Fruit fly (Drosophila melanogaster): Measurements from ENCODE around the gene eg.

Gene eg

dm6 chr3L:21773855-21774254 is 34.6 kb upstream of the eg start (continued):
- peak; percentile 70 for TF ChIP-seq sens (GFP tag)
- no peak for TF ChIP-seq mam (GFP tag; optimal IDR thresholded peaks at IDR 0.05)
- TF ChIP-seq Bteb2 (GFP tag; optimal IDR thresholded peaks at IDR 0.05): no peak
- TF ChIP-seq Awh (GFP tag; IDR thresholded peaks at IDR 0.05): no peak
- no peak for TF ChIP-seq cas (GFP tag; IDR thresholded peaks at IDR 0.05)
- TF ChIP-seq HLH54F (GFP tag; optimal IDR thresholded peaks at IDR 0.05): no peak
- no peak for TF ChIP-seq bbx (GFP tag; IDR thresholded peaks at IDR 0.05; ENCODE audit: partially characterized antibody)
- TF ChIP-seq CG15514 (GFP tag; optimal IDR thresholded peaks at IDR 0.05): no peak
- TF ChIP-seq CG17359 (tag; optimal IDR thresholded peaks at IDR 0.05): no peak
- no peak for TF ChIP-seq Antp (GFP tag; optimal IDR thresholded peaks at IDR 0.05)
- TF ChIP-seq mld (GFP tag; IDR thresholded peaks at IDR 0.05; ENCODE audit: partially characterized antibody): no peak
- no peak for TF ChIP-seq CG11247 (GFP tag; IDR thresholded peaks at IDR 0.05)
- no peak for TF ChIP-seq CG6689 (GFP tag; IDR thresholded peaks at IDR 0.05)
- no peak for TF ChIP-seq CG2199 (GFP tag; IDR thresholded peaks at IDR 0.05)
- TF ChIP-seq Hmx (GFP tag; optimal IDR thresholded peaks at IDR 0.05): no peak
- TF ChIP-seq CG2129 (GFP tag; IDR thresholded peaks at IDR 0.05; ENCODE audit: partially characterized antibody): no peak
- TF ChIP-seq CG14710 (tag; optimal IDR thresholded peaks at IDR 0.05): no peak
- TF ChIP-seq CHES-1-like (GFP tag; optimal IDR thresholded peaks at IDR 0.05): no peak
- no peak for TF ChIP-seq CG32767 (GFP tag; IDR thresholded peaks at IDR 0.05)
- no peak for TF ChIP-seq CG10431 (GFP tag; optimal IDR thresholded peaks at IDR 0.05)
- no peak for TF ChIP-seq sug (tag; optimal IDR thresholded peaks at IDR 0.05)
- TF ChIP-seq croc (GFP tag; conservative IDR thresholded peaks at IDR 0.05): no peak
- no peak for TF ChIP-seq CG12155 (GFP tag; optimal IDR thresholded peaks at IDR 0.05)
- no peak for TF ChIP-seq CG31441 (GFP tag; IDR thresholded peaks at IDR 0.05)
- TF ChIP-seq CG10321 (GFP tag; IDR thresholded peaks at IDR 0.05): no peak
- no peak for TF ChIP-seq CG2712 (tag; optimal IDR thresholded peaks at IDR 0.05)
- no peak for TF ChIP-seq CG9797 (GFP tag; optimal IDR thresholded peaks at IDR 0.05)
- TF ChIP-seq CG16863 (GFP tag; optimal IDR thresholded peaks at IDR 0.05): no peak
- no peak for TF ChIP-seq CG2116 (GFP tag; optimal IDR thresholded peaks at IDR 0.05)
- TF ChIP-seq NC2α (GFP tag; optimal IDR thresholded peaks at IDR 0.05): no peak
- peak; percentile 99 for TF ChIP-seq E2f2 (GFP tag; IDR thresholded peaks at IDR 0.05)
- TF ChIP-seq Rfx (GFP tag; IDR thresholded peaks at IDR 0.05): no peak
- TF ChIP-seq ato (GFP tag; IDR thresholded peaks at IDR 0.05; ENCODE audit: partially characterized antibody): no peak
- TF ChIP-seq CG13775 (GFP tag; optimal IDR thresholded peaks at IDR 0.05): no peak
- no peak for TF ChIP-seq Doc3 (GFP tag; IDR thresholded peaks at IDR 0.05; ENCODE audit: partially characterized antibody)
- no peak for TF ChIP-seq CG33213 (GFP tag; optimal IDR thresholded peaks at IDR 0.05)
- TF ChIP-seq nau (GFP tag; optimal IDR thresholded peaks at IDR 0.05): no peak

- TF ChIP-seq CG8924 (tag; optimal IDR thresholded peaks at IDR 0.05): no peak
- no peak for TF ChIP-seq cato (GFP tag; optimal IDR thresholded peaks at IDR 0.05; ENCODE audit: borderline replicate concordance)
- no peak for TF ChIP-seq lilli (GFP tag; optimal IDR thresholded peaks at IDR 0.05)
- no peak for TF ChIP-seq emc (GFP tag; optimal IDR thresholded peaks at IDR 0.05)
- TF ChIP-seq gcm (GFP tag; optimal IDR thresholded peaks at IDR 0.05): peak; percentile 59
- TF ChIP-seq sima (GFP tag; optimal IDR thresholded peaks at IDR 0.05): no peak
- peak; percentile 97 for TF ChIP-seq D (optimal IDR thresholded peaks at IDR 0.05)
- no peak for TF ChIP-seq D (GFP tag; optimal IDR thresholded peaks at IDR 0.05)
- no peak for TF ChIP-seq CG10979 (tag; optimal IDR thresholded peaks at IDR 0.05)
- peak; percentile 27 for TF ChIP-seq pros (GFP tag; optimal IDR thresholded peaks at IDR 0.05)
- TF ChIP-seq Lim3 (GFP tag; IDR thresholded peaks at IDR 0.05): no peak
These were observed 20.6 kb upstream of the eg start for dm6 chr3L:21787883-21788282.

All from whole organism, embryonic.